Fruit fly (Drosophila melanogaster): ENCODE measurements around the gene mab-21.
A peak's percentile ranks its signal among the peaks of the same experiment; 100 is the strongest.

Gene mab-21

dm6 chrX:5972030-5972429, 41.0 kb downstream of the mab-21 start (continued):
- no peak for TF ChIP-seq CG16813 (GFP tag; IDR thresholded peaks at IDR 0.05; ENCODE audit: partially characterized antibody)
- TF ChIP-seq MBD-R2 (GFP tag; IDR thresholded peaks at IDR 0.05), result no peak
- TF ChIP-seq CG17829 (tag; optimal IDR thresholded peaks at IDR 0.05), result peak; percentile 19
- TF ChIP-seq Gsc (GFP tag; IDR thresholded peaks at IDR 0.05), result peak; percentile 40; the same call in 1 of the 2 replicates
- TF ChIP-seq CG6683 (GFP tag; optimal IDR thresholded peaks at IDR 0.05), result no peak
- TF ChIP-seq CG42726 (GFP tag; IDR thresholded peaks at IDR 0.05; ENCODE audit: partially characterized antibody), result no peak
- TF ChIP-seq CG2202 (tag; optimal IDR thresholded peaks at IDR 0.05), result no peak
- no peak for TF ChIP-seq CG6272 (GFP tag; IDR thresholded peaks at IDR 0.05)
- no peak for TF ChIP-seq TFAM (GFP tag; optimal IDR thresholded peaks at IDR 0.05)
- no peak for TF ChIP-seq tna (GFP tag; IDR thresholded peaks at IDR 0.05; ENCODE audit: partially characterized antibody)
- TF ChIP-seq disco-r (GFP tag; optimal IDR thresholded peaks at IDR 0.05), result no peak
- TF ChIP-seq ro (GFP tag; IDR thresholded peaks at IDR 0.05), result no peak
- TF ChIP-seq CG4404 (GFP tag; IDR thresholded peaks at IDR 0.05), result no peak
- no peak for TF ChIP-seq pho (GFP tag; optimal IDR thresholded peaks at IDR 0.05)
- no peak for TF ChIP-seq luna (GFP tag; optimal IDR thresholded peaks at IDR 0.05)
- TF ChIP-seq ac (GFP tag; optimal IDR thresholded peaks at IDR 0.05), result no peak
- no peak for TF ChIP-seq danr (GFP tag; IDR thresholded peaks at IDR 0.05)
- TF ChIP-seq CG15601 (tag; optimal IDR thresholded peaks at IDR 0.05), result peak; percentile 27
- TF ChIP-seq CG9817 (tag; optimal IDR thresholded peaks at IDR 0.05), result no peak
- no peak for TF ChIP-seq cg (GFP tag; optimal IDR thresholded peaks at IDR 0.05)
- no peak for TF ChIP-seq CG3065 (GFP tag; optimal IDR thresholded peaks at IDR 0.05)
- TF ChIP-seq Trl (optimal IDR thresholded peaks at IDR 0.05), result no peak
- no peak for TF ChIP-seq Trl (GFP tag; optimal IDR thresholded peaks at IDR 0.05)
- TF ChIP-seq Nf-YB (GFP tag; optimal IDR thresholded peaks at IDR 0.05), result no peak
- TF ChIP-seq pros (GFP tag; optimal IDR thresholded peaks at IDR 0.05), result no peak
- 0 out of 3 replicates have a peak, but pooled peaks have one; percentile 40 for TF ChIP-seq CG2199 (GFP tag; IDR thresholded peaks at IDR 0.05)
- peak; percentile 27; the same call in 1 of the 2 replicates for TF ChIP-seq wor (GFP tag; IDR thresholded peaks at IDR 0.05)
- TF ChIP-seq CG18262 (tag; optimal IDR thresholded peaks at IDR 0.05), result peak; percentile 46
- peak; percentile 47 for TF ChIP-seq CG10959 (GFP tag; IDR thresholded peaks at IDR 0.05)
- no peak for TF ChIP-seq NK7.1 (GFP tag; optimal IDR thresholded peaks at IDR 0.05)
- TF ChIP-seq nau (GFP tag; optimal IDR thresholded peaks at IDR 0.05), result no peak
- TF ChIP-seq CG10267 (tag; optimal IDR thresholded peaks at IDR 0.05), result no peak
- no peak; the same call in 2 of the 3 replicates for TF ChIP-seq Mrtf (GFP tag; IDR thresholded peaks at IDR 0.05)
- no peak for TF ChIP-seq CTCF (GFP tag; optimal IDR thresholded peaks at IDR 0.05)
- no peak for TF ChIP-seq sna (GFP tag; IDR thresholded peaks at IDR 0.05; ENCODE audit: partially characterized antibody)
- no peak for TF ChIP-seq Side (GFP tag; optimal IDR thresholded peaks at IDR 0.05)
- TF ChIP-seq sr (GFP tag; IDR thresholded peaks at IDR 0.05), result 0 out of 3 replicates have a peak, but pooled peaks have one; percentile 34
- no peak for TF ChIP-seq CG13894 (tag; optimal IDR thresholded peaks at IDR 0.05)
- no peak for TF ChIP-seq CG9215 (GFP tag; IDR thresholded peaks at IDR 0.05)
- TF ChIP-seq amos (GFP tag; IDR thresholded peaks at IDR 0.05; ENCODE audit: partially characterized antibody), result no peak
- no peak for TF ChIP-seq scrt (GFP tag; optimal IDR thresholded peaks at IDR 0.05)
- no peak for TF ChIP-seq Vsx1 (GFP tag; optimal IDR thresholded peaks at IDR 0.05)
- TF ChIP-seq CG5953 (GFP tag; IDR thresholded peaks at IDR 0.05), result 0 out of 2 replicates have a peak, but pooled peaks have one; percentile 17
- no peak for TF ChIP-seq hb (GFP tag; IDR thresholded peaks at IDR 0.05; ENCODE audit: partially characterized antibody)
- TF ChIP-seq row (GFP tag; IDR thresholded peaks at IDR 0.05), result peak; percentile 50
- no peak for TF ChIP-seq CG6854 (GFP tag; optimal IDR thresholded peaks at IDR 0.05)
- TF ChIP-seq CG4730 (GFP tag; IDR thresholded peaks at IDR 0.05), result peak; percentile 44; the same call in 1 of the 2 replicates
- TF ChIP-seq BtbVII (GFP tag; optimal IDR thresholded peaks at IDR 0.05), result no peak
- TF ChIP-seq E2f2 (GFP tag; IDR thresholded peaks at IDR 0.05), result peak; percentile 26; the same call in 1 of the 2 replicates
- no peak for TF ChIP-seq hkb (optimal IDR thresholded peaks at IDR 0.05)
- no peak for TF ChIP-seq hkb (GFP tag; IDR thresholded peaks at IDR 0.05)
- peak; percentile 58; the same call in 1 of the 3 replicates for TF ChIP-seq gce (GFP tag; IDR thresholded peaks at IDR 0.05)
